Fruit fly (Drosophila melanogaster) whole organism, adult: ENCODE data around the gene BobA.

Source experiments
- CG1620 ChIP-seq: fragments of 200-800 bp; sonication (Bioruptor generic); optimal IDR thresholded peaks from 2 replicates; lab custom pipeline; 2016; ENCODE audit warnings: missing biosample characterization, missing genetic modification characterization
- CG33017 ChIP-seq: fragments of 200-800 bp; sonication (Bioruptor generic); optimal IDR thresholded peaks from 2 replicates; lab custom pipeline; 2018; ENCODE audit warnings: missing biosample characterization, mild to moderate bottlenecking, missing genetic modification characterization, moderate library complexity

dm6 chr3L:14992025-14992424, 46.1 kb upstream of the BobA start, which contains the start of gene Zip71B:
- no peak for TF ChIP-seq CG1620 (GFP tag; lab: Kevin White, UChicago)
- no peak for TF ChIP-seq CG33017
